Worm (Caenorhabditis elegans): ENCODE data around the gene ZC449.1.
A peak's percentile ranks its signal among the peaks of the same experiment; 100 is the strongest.

ZC449.1 gene

DNA sequence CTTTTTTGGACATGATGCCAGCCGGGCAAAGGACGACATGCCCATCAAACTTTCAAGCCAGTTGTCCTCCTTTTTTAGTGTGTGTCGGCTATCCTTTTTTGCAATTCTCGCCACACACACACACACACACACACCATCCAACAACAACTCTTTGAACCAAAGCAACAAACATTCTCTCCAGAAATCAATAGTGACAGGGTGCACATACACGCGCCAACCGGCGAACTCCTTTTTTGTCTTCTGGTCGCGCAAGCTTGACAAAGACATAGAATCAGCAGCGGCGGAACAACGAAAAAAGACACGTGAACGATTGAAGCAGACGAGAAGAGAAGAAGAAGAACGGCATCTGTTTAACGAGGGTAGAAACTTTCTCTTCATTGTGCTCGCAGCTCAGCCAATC is 43.2 kb upstream of the ZC449.1 start:
- TF ChIP-seq mxl-3 (GFP tag; optimal IDR thresholded peaks at IDR 0.05) (peak; percentile 8), spr-3 (GFP tag; optimal IDR thresholded peaks at IDR 0.05) (no peak), lin-38 (GFP tag; IDR thresholded peaks at IDR 0.05) (no peak), hlh-30 (tag; optimal IDR thresholded peaks at IDR 0.05; ENCODE audit: insufficient read depth) (peak; percentile 37), mep-1 (tag; optimal IDR thresholded peaks at IDR 0.05) (peak; percentile 35), ceh-20 (GFP tag; IDR thresholded peaks at IDR 0.05) (peak; percentile 26; the same call in 1 of the 2 replicates), mdl-1 (tag; optimal IDR thresholded peaks at IDR 0.05) (peak in 1 of 2 experiments; percentile 37), madf-5 (GFP tag; IDR thresholded peaks at IDR 0.05) (no peak), mdt-29 (GFP tag; IDR thresholded peaks at IDR 0.05) (no peak), ztf-11 (tag; optimal IDR thresholded peaks at IDR 0.05) (no peak), rbr-2 (tag; optimal IDR thresholded peaks at IDR 0.05) (peak; percentile 12), aha-1 (tag) (peak; percentile 64), nhr-76 (tag; optimal IDR thresholded peaks at IDR 0.05) (no peak)

DNA sequence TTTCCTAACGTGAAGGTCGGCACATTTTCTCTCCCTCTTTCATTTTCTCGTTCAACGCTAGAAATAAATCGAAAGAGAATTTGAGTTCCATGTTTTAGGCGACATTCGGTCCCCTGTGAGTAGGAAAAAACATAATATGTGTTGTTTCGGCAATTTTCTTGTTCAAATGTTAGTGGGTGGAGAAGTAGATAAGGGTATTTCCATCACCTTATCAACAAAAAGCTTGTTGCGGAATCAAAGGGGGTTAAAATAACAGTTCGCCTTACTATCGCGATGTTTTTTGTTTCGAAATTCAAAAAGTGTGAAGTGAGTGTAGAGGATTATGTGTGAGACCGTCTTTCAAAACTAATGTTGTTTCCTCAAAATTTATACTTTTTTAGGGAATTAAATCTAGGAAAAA is 42.6 kb upstream of the ZC449.1 start:
- TF ChIP-seq nhr-28 (tag; optimal IDR thresholded peaks at IDR 0.05) (peak; percentile 21), F49E8.2 (tag; optimal IDR thresholded peaks at IDR 0.05; ENCODE audit: borderline replicate concordance) (no peak), dve-1 (tag; optimal IDR thresholded peaks at IDR 0.05; ENCODE audit: insufficient read depth) (peak; percentile 12), zfp-3 (GFP tag; conservative IDR thresholded peaks at IDR 0.05) (no peak), php-3 (GFP tag; IDR thresholded peaks at IDR 0.05) (no peak), nhr-6 (tag; optimal IDR thresholded peaks at IDR 0.05) (no peak), vab-7 (GFP tag; IDR thresholded peaks at IDR 0.05) (no peak), zag-1 (tag; optimal IDR thresholded peaks at IDR 0.05) (no peak), pqm-1 (tag; optimal IDR thresholded peaks at IDR 0.05) (peak; percentile 28), ceh-20 (GFP tag; IDR thresholded peaks at IDR 0.05) (no peak), daf-16 (GFP tag; optimal IDR thresholded peaks at IDR 0.05) (no peak), daf-16 (tag; optimal IDR thresholded peaks at IDR 0.05) (peak; percentile 87), mdt-29 (GFP tag; IDR thresholded peaks at IDR 0.05) (no peak), unc-62 (GFP tag; optimal IDR thresholded peaks at IDR 0.05 in 1 of 2) (peak in 1 of 2 experiments; percentile 35), unc-62 (tag; optimal IDR thresholded peaks at IDR 0.05) (no peak)

DNA sequence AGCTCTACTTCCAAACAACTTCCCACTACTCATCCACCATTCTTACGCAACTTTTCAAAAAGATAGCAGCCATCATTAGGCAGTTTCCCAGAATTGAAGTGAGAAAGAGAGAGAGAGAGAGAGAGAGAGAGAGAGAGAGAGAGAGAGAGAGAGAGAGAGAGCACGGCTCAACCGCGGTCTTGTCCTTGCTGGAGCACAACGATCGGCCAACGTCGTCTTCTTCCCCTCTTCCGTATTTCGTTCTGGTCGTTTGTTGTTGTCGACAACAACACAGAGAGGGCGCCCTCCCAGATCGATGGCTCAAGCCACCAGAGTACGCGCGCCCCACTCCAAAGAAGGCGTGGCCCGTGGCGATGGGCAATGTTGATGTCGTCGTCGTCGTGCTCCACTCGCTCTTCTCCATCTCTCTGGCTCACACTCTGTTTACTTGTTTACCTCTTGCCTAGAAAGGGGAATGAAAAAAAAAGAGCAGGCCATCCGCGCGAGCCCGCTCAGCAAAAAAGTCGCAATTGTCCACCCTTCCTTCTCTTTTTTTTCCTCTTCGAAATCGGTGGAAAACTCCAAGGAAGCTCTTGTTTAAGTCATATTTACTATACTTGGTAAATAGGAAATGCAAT is 42.1 kb upstream of the ZC449.1 start:
- peak in 1 of 2 experiments; percentile 27 for TF ChIP-seq mdl-1 (tag; optimal IDR thresholded peaks at IDR 0.05)
- no peak for TF ChIP-seq dve-1 (tag; optimal IDR thresholded peaks at IDR 0.05; ENCODE audit: insufficient read depth)
- TF ChIP-seq ztf-11 (tag; optimal IDR thresholded peaks at IDR 0.05) = no peak
- peak in 1 of 2 experiments; percentile 50 for TF ChIP-seq lsy-2 (tag; optimal IDR thresholded peaks at IDR 0.05)
- TF ChIP-seq mep-1 (tag; optimal IDR thresholded peaks at IDR 0.05) = peak; percentile 57
- TF ChIP-seq nhr-25 (tag; optimal IDR thresholded peaks at IDR 0.05; ENCODE audit: borderline replicate concordance, insufficient read depth) = no peak
- TF ChIP-seq ZK546.5 (tag; optimal IDR thresholded peaks at IDR 0.05) = no peak
- TF ChIP-seq zip-11 (GFP tag; IDR thresholded peaks at IDR 0.05) = no peak
- no peak for TF ChIP-seq mxl-2 (GFP tag; conservative IDR thresholded peaks at IDR 0.05)
- TF ChIP-seq unc-62 (GFP tag; optimal IDR thresholded peaks at IDR 0.05 in 1 of 2) = peak in 1 of 2 experiments; percentile 55
- TF ChIP-seq unc-62 (tag; optimal IDR thresholded peaks at IDR 0.05) = no peak
- TF ChIP-seq hmg-1.1 (GFP tag; IDR thresholded peaks at IDR 0.05) = peak; percentile 45
- TF ChIP-seq egl-43 (GFP tag; IDR thresholded peaks at IDR 0.05) = peak; percentile 74; the same call in 1 of the 2 replicates
- peak; percentile 74 for TF ChIP-seq rbr-2 (tag; optimal IDR thresholded peaks at IDR 0.05)
- peak; percentile 50 for TF ChIP-seq nhr-11 (tag; optimal IDR thresholded peaks at IDR 0.05)
- no peak for TF ChIP-seq nhr-6 (tag; optimal IDR thresholded peaks at IDR 0.05)
- TF ChIP-seq set-16 (GFP tag; IDR thresholded peaks at IDR 0.05) = peak; percentile 88
- TF ChIP-seq hlh-11 (tag; optimal IDR thresholded peaks at IDR 0.05) = no peak
- TF ChIP-seq aha-1 (tag) = peak; percentile 5
- no peak for TF ChIP-seq hlh-30 (tag; optimal IDR thresholded peaks at IDR 0.05; ENCODE audit: insufficient read depth)
- peak; percentile 20 for TF ChIP-seq ceh-28 (tag; optimal IDR thresholded peaks at IDR 0.05)
- TF ChIP-seq F37D6.2 (tag; optimal IDR thresholded peaks at IDR 0.05) = peak; percentile 26
- TF ChIP-seq ctbp-1 (GFP tag; IDR thresholded peaks at IDR 0.05) = peak; percentile 86
- TF ChIP-seq vab-7 (GFP tag; IDR thresholded peaks at IDR 0.05) = 0 out of 2 replicates have a peak, but pooled peaks have one; percentile 4
- no peak for TF ChIP-seq ceh-82 (tag; optimal IDR thresholded peaks at IDR 0.05)
- TF ChIP-seq hif-1 (tag; optimal IDR thresholded peaks at IDR 0.05) = peak in 1 of 2 experiments; percentile 26
- TF ChIP-seq fkh-10 (GFP tag; optimal IDR thresholded peaks at IDR 0.05) = peak; percentile 73

All from whole organism, L4 larva.